Worm (Caenorhabditis elegans): ENCODE measurements around the gene C44B12.6.

DNA sequence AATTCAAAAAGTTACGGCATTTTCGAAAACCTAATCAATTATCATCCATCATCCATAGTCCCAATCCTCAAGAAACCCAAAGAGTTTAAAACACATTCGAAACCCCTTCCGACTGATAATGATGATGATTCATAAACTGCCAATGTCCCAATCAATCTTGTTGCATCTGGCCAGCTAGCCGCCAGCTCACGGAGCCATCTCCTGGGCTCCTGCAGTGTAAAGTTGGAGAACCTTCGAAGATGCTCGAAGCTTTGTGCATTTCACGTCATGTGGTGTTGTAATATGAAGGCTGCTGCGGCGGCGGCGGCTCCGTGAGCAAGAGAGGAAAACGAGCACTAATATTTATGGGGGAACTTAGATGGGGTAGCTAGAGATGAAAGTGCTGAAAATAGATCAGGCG is 28.5 kb downstream of the C44B12.6 start:
- no peak for TF ChIP-seq zag-1 (tag; optimal IDR thresholded peaks at IDR 0.05)
- no peak for TF ChIP-seq nhr-77 (tag; optimal IDR thresholded peaks at IDR 0.05)
- no peak for TF ChIP-seq zip-4 (GFP tag; optimal IDR thresholded peaks at IDR 0.05)
- no peak for TF ChIP-seq dpl-1 (GFP tag; optimal IDR thresholded peaks at IDR 0.05)
- TF ChIP-seq ets-5 (GFP tag; IDR thresholded peaks at IDR 0.05) = no peak
- no peak for TF ChIP-seq ama-1 (optimal IDR thresholded peaks at IDR 0.05)
- no peak for TF ChIP-seq ces-1 (GFP tag; optimal IDR thresholded peaks at IDR 0.05)
- TF ChIP-seq ceh-90 (tag; optimal IDR thresholded peaks at IDR 0.05) = no peak

Measured in whole organism, L1 larva.